Fruit fly (Drosophila melanogaster): ENCODE measurements around the gene CG43815.

CG43815 gene

dm6 chr2L:3587286-3587685 lies 11.3 kb downstream of the CG43815 start (continued):
- TF ChIP-seq CG6163 (GFP tag; IDR thresholded peaks at IDR 0.05), result peak; percentile 40; the same call in 1 of the 3 replicates
- no peak for TF ChIP-seq salr (GFP tag; optimal IDR thresholded peaks at IDR 0.05)
- TF ChIP-seq Smox (GFP tag; optimal IDR thresholded peaks at IDR 0.05), result peak; percentile 35
- TF ChIP-seq CG8632 (GFP tag; optimal IDR thresholded peaks at IDR 0.05), result no peak
- no peak for TF ChIP-seq CG6808 (GFP tag; optimal IDR thresholded peaks at IDR 0.05)
- TF ChIP-seq CG6276 (GFP tag; optimal IDR thresholded peaks at IDR 0.05), result no peak
- TF ChIP-seq Gug (GFP tag; IDR thresholded peaks at IDR 0.05), result 0 out of 2 replicates have a peak, but pooled peaks have one; percentile 12
- TF ChIP-seq Eip75B (GFP tag; optimal IDR thresholded peaks at IDR 0.05), result peak; percentile 16
- TF ChIP-seq Blimp-1 (GFP tag; optimal IDR thresholded peaks at IDR 0.05), result no peak
- TF ChIP-seq eg (GFP tag; IDR thresholded peaks at IDR 0.05), result no peak
- peak; percentile 17 for TF ChIP-seq OdsH (GFP tag; optimal IDR thresholded peaks at IDR 0.05)
- TF ChIP-seq Sox14 (GFP tag; optimal IDR thresholded peaks at IDR 0.05), result peak; percentile 2
- peak; percentile 53 for TF ChIP-seq topi (GFP tag; optimal IDR thresholded peaks at IDR 0.05)
- TF ChIP-seq Hr4 (GFP tag; optimal IDR thresholded peaks at IDR 0.05), result no peak
- TF ChIP-seq Hr38 (GFP tag; optimal IDR thresholded peaks at IDR 0.05), result no peak
- TF ChIP-seq CG34406 (GFP tag; optimal IDR thresholded peaks at IDR 0.05), result no peak
- no peak for TF ChIP-seq dac (GFP tag; optimal IDR thresholded peaks at IDR 0.05)
- no peak for TF ChIP-seq CG10669 (GFP tag; optimal IDR thresholded peaks at IDR 0.05)
- no peak for TF ChIP-seq fkh (GFP tag; optimal IDR thresholded peaks at IDR 0.05)
- no peak for TF ChIP-seq CG8119 (GFP tag; IDR thresholded peaks at IDR 0.05)
- peak; percentile 44 for TF ChIP-seq CG15336 (GFP tag; IDR thresholded peaks at IDR 0.05)
- no peak for TF ChIP-seq CG7368 (GFP tag; optimal IDR thresholded peaks at IDR 0.05)
- TF ChIP-seq pdm3 (GFP tag; optimal IDR thresholded peaks at IDR 0.05), result peak; percentile 6
- TF ChIP-seq fd59A (GFP tag; optimal IDR thresholded peaks at IDR 0.05), result no peak
- no peak for TF ChIP-seq dsx (GFP tag; optimal IDR thresholded peaks at IDR 0.05; ENCODE audit: poor library complexity, severe bottlenecking)
- no peak for TF ChIP-seq CG11762 (GFP tag; optimal IDR thresholded peaks at IDR 0.05; ENCODE audit: insufficient read depth)
- TF ChIP-seq Eip78C (GFP tag), result peak; percentile 51
- TF ChIP-seq Ets96B (tag; optimal IDR thresholded peaks at IDR 0.05), result no peak
- no peak for TF ChIP-seq Lpt (GFP tag; optimal IDR thresholded peaks at IDR 0.05)

DNA sequence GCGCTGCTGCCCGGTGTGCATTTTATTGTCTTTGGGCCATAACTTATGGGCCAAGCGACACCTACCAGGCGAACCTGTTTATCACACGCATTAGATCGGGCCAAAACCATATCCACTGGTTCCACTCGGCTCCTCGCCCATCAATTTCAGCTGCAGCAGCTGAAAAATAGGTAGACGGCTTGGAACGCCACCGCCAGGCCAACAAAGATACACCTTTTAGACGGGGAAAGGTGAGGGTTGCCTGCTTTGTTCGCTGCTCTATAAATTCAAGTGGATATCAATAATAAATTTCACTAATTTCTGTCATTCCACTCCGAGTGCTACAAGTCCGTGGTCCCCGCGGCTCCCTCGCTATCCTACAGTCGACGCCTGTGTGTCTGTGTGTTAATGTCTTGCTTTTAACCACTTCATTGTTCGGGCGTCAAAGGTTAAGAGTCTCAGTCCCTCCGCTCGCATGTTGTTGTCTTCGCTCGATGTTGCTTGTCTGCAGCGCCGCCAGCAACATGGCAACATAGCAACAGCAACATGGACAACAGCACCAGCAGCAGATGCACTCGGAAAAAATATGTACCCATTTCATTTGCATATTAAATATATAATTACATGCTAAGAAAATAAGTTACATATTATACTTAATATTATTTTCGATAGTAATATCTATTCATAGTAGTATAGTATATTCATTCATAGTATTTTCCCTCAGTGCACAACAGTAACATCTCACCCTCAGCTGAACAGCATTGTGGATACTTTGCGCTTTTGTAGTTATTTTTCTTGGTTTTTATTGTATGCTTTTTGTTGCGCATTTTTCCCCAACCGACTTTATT lies 12.1 kb downstream of the CG43815 start:
- no peak for TF ChIP-seq lz (GFP tag; optimal IDR thresholded peaks at IDR 0.05)
- peak; percentile 20 for TF ChIP-seq CG11902 (GFP tag; optimal IDR thresholded peaks at IDR 0.05)
- no peak for TF ChIP-seq fkh (GFP tag; optimal IDR thresholded peaks at IDR 0.05)
- TF ChIP-seq dac (GFP tag; optimal IDR thresholded peaks at IDR 0.05), result no peak
- TF ChIP-seq OdsH (GFP tag; optimal IDR thresholded peaks at IDR 0.05), result peak; percentile 72
- peak; percentile 77 for TF ChIP-seq CG6163 (GFP tag; IDR thresholded peaks at IDR 0.05)
- peak; percentile 23 for TF ChIP-seq CG4318 (GFP tag; optimal IDR thresholded peaks at IDR 0.05)
- peak; percentile 50 for TF ChIP-seq Gug (GFP tag; IDR thresholded peaks at IDR 0.05)
- TF ChIP-seq CG8632 (GFP tag; optimal IDR thresholded peaks at IDR 0.05), result peak; percentile 67
- TF ChIP-seq Hr39 (GFP tag; optimal IDR thresholded peaks at IDR 0.05), result no peak
- TF ChIP-seq Sox102F (GFP tag; optimal IDR thresholded peaks at IDR 0.05), result no peak
- peak; percentile 75 for TF ChIP-seq spab (GFP tag; optimal IDR thresholded peaks at IDR 0.05)
- TF ChIP-seq CG10669 (GFP tag; optimal IDR thresholded peaks at IDR 0.05), result peak; percentile 77
- TF ChIP-seq dsx (GFP tag; optimal IDR thresholded peaks at IDR 0.05; ENCODE audit: poor library complexity, severe bottlenecking), result peak; percentile 89
- TF ChIP-seq achi (GFP tag; optimal IDR thresholded peaks at IDR 0.05), result peak; percentile 66
- no peak for TF ChIP-seq Ets21C (GFP tag; optimal IDR thresholded peaks at IDR 0.05)
- TF ChIP-seq Hr4 (GFP tag; optimal IDR thresholded peaks at IDR 0.05), result peak; percentile 24
- TF ChIP-seq topi (GFP tag; optimal IDR thresholded peaks at IDR 0.05), result peak; percentile 19
- TF ChIP-seq vri (GFP tag; optimal IDR thresholded peaks at IDR 0.05), result no peak
- 0 out of 2 replicates have a peak, but pooled peaks have one; percentile 18 for TF ChIP-seq CG11294 (GFP tag; IDR thresholded peaks at IDR 0.05)
- no peak for TF ChIP-seq CG31627 (GFP tag; optimal IDR thresholded peaks at IDR 0.05)
- TF ChIP-seq net (GFP tag; optimal IDR thresholded peaks at IDR 0.05), result peak; percentile 60
- peak; percentile 50 for TF ChIP-seq esn (GFP tag; optimal IDR thresholded peaks at IDR 0.05)
- TF ChIP-seq Met (GFP tag; optimal IDR thresholded peaks at IDR 0.05), result peak; percentile 33
- peak; percentile 31 for TF ChIP-seq Eip75B (GFP tag; optimal IDR thresholded peaks at IDR 0.05)
- peak; percentile 25 for TF ChIP-seq CG7368 (GFP tag; optimal IDR thresholded peaks at IDR 0.05)
- TF ChIP-seq CG6808 (GFP tag; optimal IDR thresholded peaks at IDR 0.05), result peak; percentile 83
- peak; percentile 1 for TF ChIP-seq Sox14 (GFP tag; optimal IDR thresholded peaks at IDR 0.05)
- peak; percentile 83 for TF ChIP-seq Ets96B (tag; optimal IDR thresholded peaks at IDR 0.05)
- TF ChIP-seq svp (GFP tag), result peak; percentile 76
- TF ChIP-seq CG3032 (tag; optimal IDR thresholded peaks at IDR 0.05), result peak; percentile 82
- peak; percentile 73 for TF ChIP-seq CG9139 (GFP tag; optimal IDR thresholded peaks at IDR 0.05)
- no peak for TF ChIP-seq fd85E (GFP tag; optimal IDR thresholded peaks at IDR 0.05)
- TF ChIP-seq eg (GFP tag; IDR thresholded peaks at IDR 0.05), result peak; percentile 74

All from whole organism, prepupa.